Worm (Caenorhabditis elegans) whole organism, L3 larva: ENCODE measurements around the gene sel-12.

ENCODE experiments used
- ama-1 ChIP-seq: fragments of 150-350 bp; optimal IDR thresholded peaks from 2 replicates; lab custom pipeline; 2018
- daf-12 ChIP-seq: fragments of 150-350 bp; optimal IDR thresholded peaks from 2 replicates; lab custom pipeline; 2014; ENCODE audit warnings: missing biosample characterization, missing genetic modification reagents, missing genetic modification characterization
- elt-3 ChIP-seq, 3 experiments: fragments of 150-350 bp in 1 of 3; sonication (generic microtip) in 2 of 3; optimal IDR thresholded peaks; 2 replicates in 2 of 3; 4 replicates in 1 of 3; lab custom pipeline; 2014 to 2017; ENCODE audit warnings: missing biosample characterization in 3 of 3, missing genetic modification characterization in 3 of 3
- fkh-10 ChIP-seq: sonication (generic microtip); optimal IDR thresholded peaks from 2 replicates; lab custom pipeline; 2017; ENCODE audit warnings: missing biosample characterization, missing genetic modification reagents, missing genetic modification characterization
- fkh-2 ChIP-seq: fragments of 150-350 bp; optimal IDR thresholded peaks from 2 replicates; lab custom pipeline; 2014; ENCODE audit warnings: missing biosample characterization, missing genetic modification reagents, missing genetic modification characterization
- nfya-1 ChIP-seq: sonication (generic microtip); optimal IDR thresholded peaks from 2 replicates; lab custom pipeline; 2017; ENCODE audit warnings: missing genetic modification characterization, mild to moderate bottlenecking, missing compliant biosample characterization, antibody characterized with exemption, moderate library complexity; ENCODE audit not compliant: insufficient read depth
- pha-4 ChIP-seq: fragments of 150-350 bp; optimal IDR thresholded peaks from 2 replicates; lab custom pipeline; 2014; ENCODE audit warnings: missing biosample characterization, missing genetic modification reagents, missing genetic modification characterization

- TF ChIP-seq elt-3 (tag; optimal IDR thresholded peaks at IDR 0.05; lab: Kevin White, UChicago) (no peak), nfya-1 (tag; lab: Kevin White, UChicago) (no peak), ama-1 (lab: Kevin White, UChicago) (no peak), daf-12 (no peak), pha-4 (tag; lab: Kevin White, UChicago) (no peak), fkh-10 (GFP tag; lab: Kevin White, UChicago) (no peak), fkh-2 (tag; lab: Kevin White, UChicago) (no peak)
Measured at ce11 chrX:963171-963570, 47.5 kb downstream of the sel-12 start, which contains the start of gene ncs-1.
